Worm (Caenorhabditis elegans) whole organism, L4 larva: ENCODE results near the gene tag-52.

Experiments
- T26A8.4 ChIP-seq: fragments of 200-800 bp; sonication (Bioruptor generic); IDR thresholded peaks from 2 replicates; pipeline ENCODE4 v1.3.6; 2022; ENCODE audit warnings: missing genetic modification characterization, missing compliant biosample characterization
- ZK546.5 ChIP-seq, 2 experiments: sonication (generic microtip); optimal IDR thresholded peaks; 2 replicates each; lab custom pipeline; 2017; ENCODE audit warnings: missing biosample characterization in 2 of 2, missing genetic modification characterization in 2 of 2
- aha-1 ChIP-seq: fragments of 150-350 bp; peaks from one replicate; lab custom pipeline; 2014; ENCODE audit warnings: missing biosample characterization, missing genetic modification characterization
- aly-2 ChIP-seq: sonication (generic microtip); optimal IDR thresholded peaks from 2 replicates; lab custom pipeline; 2018; ENCODE audit warnings: missing biosample characterization, missing genetic modification characterization
- arid-1 ChIP-seq: fragments of 200-800 bp; sonication (Bioruptor generic); conservative IDR thresholded peaks from 2 replicates; pipeline ENCODE4 v1.3.6; 2022; ENCODE audit warnings: missing genetic modification reagents, missing genetic modification characterization, missing compliant biosample characterization
- ceh-20 ChIP-seq: fragments of 200-800 bp; sonication (Bioruptor generic); IDR thresholded peaks from 2 replicates; pipeline ENCODE4 v1.3.6; 2022; ENCODE audit warnings: missing genetic modification reagents, missing genetic modification characterization, missing compliant biosample characterization
- ceh-28 ChIP-seq: fragments of 150-350 bp; optimal IDR thresholded peaks from 2 replicates; lab custom pipeline; 2014; ENCODE audit warnings: missing biosample characterization, missing genetic modification reagents, missing genetic modification characterization
- ceh-32 ChIP-seq: sonication (generic microtip); optimal IDR thresholded peaks from 2 replicates; lab custom pipeline; 2016; ENCODE audit warnings: mild to moderate bottlenecking, missing genetic modification characterization, missing compliant biosample characterization; ENCODE audit not compliant: poor library complexity
- ces-1 ChIP-seq: fragments of 150-350 bp; sonication (generic microtip); optimal IDR thresholded peaks from 4 replicates; lab custom pipeline; 2014; ENCODE audit warnings: missing biosample characterization, missing genetic modification reagents, missing genetic modification characterization
- cey-2 ChIP-seq: sonication (generic microtip); optimal IDR thresholded peaks from 3 replicates; lab custom pipeline; 2017; ENCODE audit warnings: missing genetic modification characterization, mild to moderate bottlenecking, missing compliant biosample characterization, antibody characterized with exemption, borderline replicate concordance; ENCODE audit not compliant: insufficient read depth
- daf-12 ChIP-seq: fragments of 150-350 bp; optimal IDR thresholded peaks from 2 replicates; lab custom pipeline; 2014; ENCODE audit warnings: missing biosample characterization, missing genetic modification reagents, missing genetic modification characterization
- daf-16 ChIP-seq, 3 experiments: sonication (generic microtip); optimal IDR thresholded peaks; 2 replicates each; lab custom pipeline; 2016 to 2017; ENCODE audit warnings: missing genetic modification characterization in 3 of 3, missing genetic modification reagents in 3 of 3, mild to moderate bottlenecking in 2 of 3, missing compliant biosample characterization in 2 of 3, missing biosample characterization in 1 of 3, moderate library complexity in 1 of 3
- daf-19 ChIP-seq: fragments of 200-800 bp; sonication (Bioruptor generic); conservative IDR thresholded peaks from 2 replicates; pipeline ENCODE4 v1.3.6; 2022; ENCODE audit warnings: missing genetic modification characterization, missing compliant biosample characterization
- dmd-8 ChIP-seq: fragments of 200-800 bp; sonication (Bioruptor generic); IDR thresholded peaks from 2 replicates; pipeline ENCODE4 v1.3.6; 2022; ENCODE audit warnings: missing genetic modification characterization, missing compliant biosample characterization
- duxl-1 ChIP-seq: sonication (generic microtip); optimal IDR thresholded peaks from 2 replicates; lab custom pipeline; 2016; ENCODE audit warnings: mild to moderate bottlenecking, missing genetic modification characterization, moderate library complexity, missing compliant biosample characterization; ENCODE audit not compliant: poor library complexity
- fkh-10 ChIP-seq: fragments of 150-350 bp; optimal IDR thresholded peaks from 2 replicates; lab custom pipeline; 2014; ENCODE audit warnings: missing biosample characterization, missing genetic modification reagents, missing genetic modification characterization
- hif-1 ChIP-seq, 2 experiments: sonication (generic microtip); optimal IDR thresholded peaks; 2 replicates each; lab custom pipeline; 2016 to 2017; ENCODE audit warnings: missing compliant biosample characterization in 2 of 2, missing genetic modification characterization in 2 of 2, missing genetic modification reagents in 2 of 2, missing genotype in 2 of 2, mild to moderate bottlenecking in 1 of 2
- hlh-11 ChIP-seq: fragments of 200-800 bp; sonication (Bioruptor generic); optimal IDR thresholded peaks from 2 replicates; lab custom pipeline; 2018; ENCODE audit warnings: mild to moderate bottlenecking, missing genetic modification characterization, missing compliant biosample characterization
- hlh-30 ChIP-seq: sonication (generic microtip); optimal IDR thresholded peaks from 2 replicates; lab custom pipeline; 2017; ENCODE audit warnings: antibody characterized with exemption, mild to moderate bottlenecking, missing genetic modification characterization, missing compliant biosample characterization; ENCODE audit not compliant: insufficient read depth
- lin-1 ChIP-seq: fragments of 200-800 bp; sonication (Bioruptor generic); IDR thresholded peaks from 2 replicates; pipeline ENCODE4 v1.3.6; 2022; ENCODE audit warnings: missing genetic modification reagents, missing genetic modification characterization, missing compliant biosample characterization
- lin-15B ChIP-seq: fragments of 150-350 bp; sonication (generic microtip); optimal IDR thresholded peaks from 3 replicates; lab custom pipeline; 2014; ENCODE audit warnings: missing biosample characterization, missing genetic modification characterization
- lin-29 ChIP-seq: fragments of 200-800 bp; sonication (Bioruptor generic); IDR thresholded peaks from 2 replicates; pipeline ENCODE4 v1.3.6; 2022; ENCODE audit warnings: missing genetic modification reagents, missing genetic modification characterization, missing compliant biosample characterization
- lir-3 ChIP-seq: sonication (generic microtip); optimal IDR thresholded peaks from 2 replicates; lab custom pipeline; 2016; ENCODE audit warnings: mild to moderate bottlenecking, missing genetic modification characterization, missing compliant biosample characterization
- lsy-2 ChIP-seq, 2 experiments: fragments of 150-350 bp in 1 of 2; sonication (generic microtip) in 1 of 2; optimal IDR thresholded peaks; 2 replicates each; lab custom pipeline; 2014 to 2017; ENCODE audit warnings: missing biosample characterization in 2 of 2, missing genetic modification characterization in 2 of 2
- mep-1 ChIP-seq: fragments of 150-350 bp; sonication (generic microtip); optimal IDR thresholded peaks from 3 replicates; lab custom pipeline; 2014; ENCODE audit warnings: missing biosample characterization, missing genetic modification characterization
- mxl-2 ChIP-seq: fragments of 200-800 bp; sonication (Bioruptor generic); conservative IDR thresholded peaks from 2 replicates; pipeline ENCODE4 v1.3.6; 2022; ENCODE audit warnings: missing genetic modification reagents, missing genetic modification characterization, missing compliant biosample characterization
- mxl-3 ChIP-seq: fragments of 200-800 bp; sonication (Bioruptor generic); optimal IDR thresholded peaks from 2 replicates; lab custom pipeline; 2018; ENCODE audit warnings: mild to moderate bottlenecking, missing genetic modification characterization, missing compliant biosample characterization
- nhr-25 ChIP-seq: sonication (generic microtip); optimal IDR thresholded peaks from 2 replicates; lab custom pipeline; 2017; ENCODE audit warnings: missing genetic modification characterization, mild to moderate bottlenecking, missing compliant biosample characterization, antibody characterized with exemption, moderate library complexity, borderline replicate concordance; ENCODE audit not compliant: insufficient read depth
- nhr-28 ChIP-seq: fragments of 150-350 bp; optimal IDR thresholded peaks from 2 replicates; lab custom pipeline; 2014; ENCODE audit warnings: missing biosample characterization, missing genetic modification characterization
- nhr-41 ChIP-seq: fragments of 200-800 bp; sonication (Bioruptor generic); IDR thresholded peaks from 2 replicates; pipeline ENCODE4 v1.3.6; 2022; ENCODE audit warnings: missing genetic modification reagents, missing genetic modification characterization, missing compliant biosample characterization
- nhr-42 ChIP-seq: fragments of 200-800 bp; sonication (Bioruptor generic); IDR thresholded peaks from 2 replicates; pipeline ENCODE4 v1.3.6; 2022; ENCODE audit warnings: missing genetic modification characterization, missing compliant biosample characterization
- nhr-6 ChIP-seq: fragments of 150-350 bp; optimal IDR thresholded peaks from 2 replicates; lab custom pipeline; 2014; ENCODE audit warnings: missing biosample characterization, missing genetic modification characterization
- nhr-76 ChIP-seq: fragments of 150-350 bp; optimal IDR thresholded peaks from 2 replicates; lab custom pipeline; 2014; ENCODE audit warnings: missing biosample characterization, missing genetic modification characterization
- nhr-77 ChIP-seq: fragments of 150-350 bp; optimal IDR thresholded peaks from 2 replicates; lab custom pipeline; 2014; ENCODE audit warnings: missing biosample characterization, missing genetic modification characterization
- saeg-2 ChIP-seq: fragments of 200-800 bp; sonication (Bioruptor generic); IDR thresholded peaks from 2 replicates; pipeline ENCODE4 v1.3.6; 2022; ENCODE audit warnings: missing genetic modification reagents, missing genetic modification characterization, missing compliant biosample characterization
- set-16 ChIP-seq: fragments of 200-800 bp; sonication (Bioruptor generic); IDR thresholded peaks from 2 replicates; pipeline ENCODE4 v1.3.6; 2022; ENCODE audit warnings: missing genetic modification reagents, missing genetic modification characterization, missing compliant biosample characterization
- snpc-1.2 ChIP-seq: fragments of 200-800 bp; sonication (Bioruptor generic); IDR thresholded peaks from 2 replicates; pipeline ENCODE4 v1.3.6; 2022; ENCODE audit warnings: missing genetic modification reagents, missing genetic modification characterization, missing compliant biosample characterization
- spr-1 ChIP-seq: sonication (generic microtip); optimal IDR thresholded peaks from 2 replicates; lab custom pipeline; 2016; ENCODE audit warnings: mild to moderate bottlenecking, missing genetic modification characterization, missing compliant biosample characterization
- tag-97 ChIP-seq: fragments of 200-800 bp; sonication (Bioruptor generic); IDR thresholded peaks from 2 replicates; pipeline ENCODE4 v1.3.6; 2022; ENCODE audit warnings: missing genetic modification characterization, missing compliant biosample characterization
- tra-1 ChIP-seq: fragments of 200-800 bp; sonication (Bioruptor generic); IDR thresholded peaks from 2 replicates; pipeline ENCODE4 v1.3.6; 2022; ENCODE audit warnings: missing genetic modification reagents, missing genetic modification characterization, missing compliant biosample characterization
- unc-39 ChIP-seq: sonication (generic microtip); optimal IDR thresholded peaks from 2 replicates; lab custom pipeline; 2017; ENCODE audit warnings: missing biosample characterization, missing genetic modification characterization
- unc-62 ChIP-seq, 3 experiments: fragments of 150-350 bp in 1 of 3; sonication (generic microtip); optimal IDR thresholded peaks in 2 of 3; peaks in 1 of 3; 1 replicate in 1 of 3; 2 replicates in 2 of 3; lab custom pipeline; 2014 to 2017; ENCODE audit warnings: missing biosample characterization in 3 of 3, missing genetic modification characterization in 3 of 3, missing genetic modification reagents in 3 of 3, missing genotype in 1 of 3
- zip-2 ChIP-seq: fragments of 150-350 bp; optimal IDR thresholded peaks from 2 replicates; lab custom pipeline; 2014; ENCODE audit warnings: missing biosample characterization, missing genetic modification characterization
- ztf-11 ChIP-seq: fragments of 150-350 bp; optimal IDR thresholded peaks from 2 replicates; lab custom pipeline; 2014; ENCODE audit warnings: missing biosample characterization, missing genetic modification characterization

The tag-52 gene

ce11 chrX:3705319-3705718 is 27.0 kb upstream of the tag-52 start:
- TF ChIP-seq hlh-30 (tag; lab: Kevin White, UChicago), result peak; percentile 68
- 0 out of 2 replicates have a peak, but pooled peaks have one; percentile 20 for TF ChIP-seq ceh-20 (GFP tag; lab: Robert Waterston, UW)
- peak in 1 of 2 experiments; percentile 15 for TF ChIP-seq lsy-2 (tag; optimal IDR thresholded peaks at IDR 0.05; lab: Kevin White, UChicago)
- no peak for TF ChIP-seq daf-16 (GFP tag; optimal IDR thresholded peaks at IDR 0.05; lab: Kevin White, UChicago)
- no peak for TF ChIP-seq daf-16 (tag; optimal IDR thresholded peaks at IDR 0.05; lab: Kevin White, UChicago)
- peak in 1 of 2 experiments; percentile 94 for TF ChIP-seq unc-62 (GFP tag; optimal IDR thresholded peaks at IDR 0.05 in 1 of 2; lab: Kevin White, UChicago)
- no peak for TF ChIP-seq unc-62 (tag; optimal IDR thresholded peaks at IDR 0.05; lab: Kevin White, UChicago)

- TF ChIP-seq aha-1 (tag; lab: Kevin White, UChicago), result peak; percentile 95
- TF ChIP-seq nhr-28 (tag; lab: Kevin White, UChicago), result no peak
These were observed 23.5 kb upstream of the tag-52 start for ce11 chrX:3701861-3702260.

DNA sequence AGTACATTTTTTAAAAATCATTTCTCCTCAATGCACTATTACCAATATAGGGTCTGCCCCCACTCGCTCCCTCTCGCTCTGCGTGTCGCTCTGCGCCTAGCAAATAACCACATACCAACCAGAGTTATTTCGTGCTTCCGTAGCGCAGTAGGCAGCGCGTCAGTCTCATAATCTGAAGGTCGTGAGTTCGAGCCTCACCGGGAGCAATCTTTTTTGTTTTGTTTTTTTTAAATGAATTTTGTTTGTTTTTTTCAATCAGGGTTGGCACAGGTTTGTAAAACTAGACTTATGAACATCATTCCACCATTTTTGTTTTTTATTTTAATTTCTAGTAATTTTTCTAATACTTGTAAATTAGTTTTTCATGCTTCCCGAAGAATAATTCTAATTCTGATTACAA is 19.3 kb upstream of the tag-52 start:
- TF ChIP-seq nhr-25 (no peak), lin-1 (GFP tag; lab: Robert Waterston, UW) (peak; percentile 87), hlh-30 (tag; lab: Kevin White, UChicago) (peak; percentile 66), fkh-10 (GFP tag; lab: Kevin White, UChicago) (peak; percentile 3), ces-1 (GFP tag; lab: Kevin White, UChicago) (peak; percentile 10), saeg-2 (GFP tag; lab: Robert Waterston, UW) (peak; percentile 79; the same call in 1 of the 2 replicates), nhr-76 (tag; lab: Kevin White, UChicago) (no peak), tag-97 (no peak), arid-1 (peak; percentile 88), nhr-42 (GFP tag; lab: Robert Waterston, UW) (peak; percentile 78; the same call in 1 of the 2 replicates), snpc-1.2 (peak; percentile 94), set-16 (GFP tag; lab: Robert Waterston, UW) (peak; percentile 42), cey-2 (tag; lab: Kevin White, UChicago) (no peak), hlh-11 (tag; lab: Kevin White, UChicago) (peak; percentile 62), nhr-6 (no peak), zip-2 (tag; lab: Kevin White, UChicago) (peak; percentile 23), mep-1 (tag; lab: Kevin White, UChicago) (peak; percentile 79), ceh-28 (no peak), dmd-8 (peak; percentile 89), lsy-2 (tag; optimal IDR thresholded peaks at IDR 0.05; lab: Kevin White, UChicago) (peak in 1 of 2 experiments; percentile 60), unc-39 (tag; lab: Kevin White, UChicago) (no peak), daf-12 (tag; lab: Kevin White, UChicago) (no peak), mxl-3 (GFP tag; lab: Kevin White, UChicago) (peak; percentile 41), mxl-2 (peak; percentile 52; the same call in 1 of the 2 replicates), ZK546.5 (tag; optimal IDR thresholded peaks at IDR 0.05; lab: Kevin White, UChicago) (no peak), lin-15B (tag; lab: Kevin White, UChicago) (no peak), ceh-32 (peak; percentile 58), nhr-41 (GFP tag; lab: Robert Waterston, UW) (peak; percentile 85), aly-2 (tag; lab: Kevin White, UChicago) (no peak), ztf-11 (tag; lab: Kevin White, UChicago) (no peak), lir-3 (tag; lab: Kevin White, UChicago) (peak; percentile 43), hif-1 (tag; optimal IDR thresholded peaks at IDR 0.05; lab: Kevin White, UChicago) (peak in 1 of 2 experiments; percentile 62), spr-1 (tag; lab: Kevin White, UChicago) (peak; percentile 66), nhr-77 (tag; lab: Kevin White, UChicago) (no peak), duxl-1 (tag; lab: Kevin White, UChicago) (peak; percentile 81), daf-19 (GFP tag; lab: Robert Waterston, UW) (0 out of 2 replicates have a peak, but pooled peaks have one; percentile 62), T26A8.4 (GFP tag; lab: Robert Waterston, UW) (peak; percentile 81), tra-1 (GFP tag; lab: Robert Waterston, UW) (peak; percentile 87), lin-29 (GFP tag; lab: Robert Waterston, UW) (peak; percentile 27; the same call in 1 of the 2 replicates), daf-16 (GFP tag; optimal IDR thresholded peaks at IDR 0.05; lab: Kevin White, UChicago) (peak; percentile 45 to 87), daf-16 (tag; optimal IDR thresholded peaks at IDR 0.05; lab: Kevin White, UChicago) (peak; percentile 58)
